Worm (Caenorhabditis elegans): ENCODE results near the gene gld-3.

gld-3 gene

DNA sequence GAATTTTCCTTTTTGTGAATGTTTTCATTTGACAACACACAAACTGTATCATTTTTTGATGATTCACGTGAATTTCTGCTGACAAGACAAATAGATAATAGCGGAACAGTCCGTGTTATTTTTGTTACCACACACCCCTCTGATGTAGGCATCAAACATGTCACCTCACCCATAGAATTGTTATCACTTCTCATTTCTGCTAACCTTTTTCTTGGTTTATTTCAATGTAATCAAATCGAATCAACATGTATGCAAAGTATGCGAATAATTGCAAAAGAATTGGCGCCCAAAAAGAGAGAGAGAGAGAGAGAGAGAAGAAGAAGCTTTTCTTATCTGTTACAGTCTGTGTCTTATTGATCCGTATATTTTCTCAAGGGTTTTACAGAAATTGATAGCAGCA, 25.0 kb downstream of the gld-3 start (continued):
- TF ChIP-seq daf-12 (tag; optimal IDR thresholded peaks at IDR 0.05) (no peak), set-16 (GFP tag; IDR thresholded peaks at IDR 0.05) (no peak), ceh-32 (tag; optimal IDR thresholded peaks at IDR 0.05; ENCODE audit: poor library complexity) (no peak), R02D3.7 (tag; optimal IDR thresholded peaks at IDR 0.05) (no peak), madf-9 (GFP tag; conservative IDR thresholded peaks at IDR 0.05) (no peak), ceh-28 (tag; optimal IDR thresholded peaks at IDR 0.05) (no peak), sdz-12 (GFP tag; optimal IDR thresholded peaks at IDR 0.05) (no peak), Y75B8A.6 (GFP tag; IDR thresholded peaks at IDR 0.05) (no peak), T26A8.4 (GFP tag; IDR thresholded peaks at IDR 0.05) (no peak), gei-8 (GFP tag; optimal IDR thresholded peaks at IDR 0.05) (no peak), aha-1 (tag) (no peak), zip-11 (GFP tag; IDR thresholded peaks at IDR 0.05) (no peak), saeg-2 (GFP tag; IDR thresholded peaks at IDR 0.05) (no peak), php-3 (GFP tag; IDR thresholded peaks at IDR 0.05) (peak; percentile 68), ceh-20 (GFP tag; IDR thresholded peaks at IDR 0.05) (no peak), mes-2 (tag; optimal IDR thresholded peaks at IDR 0.05; ENCODE audit: poor library complexity, severe bottlenecking) (no peak), spr-3 (GFP tag; optimal IDR thresholded peaks at IDR 0.05) (no peak), ZK337.2 (GFP tag; IDR thresholded peaks at IDR 0.05) (no peak), snpc-4 (tag; optimal IDR thresholded peaks at IDR 0.05) (no peak), nhr-28 (tag; optimal IDR thresholded peaks at IDR 0.05) (peak; percentile 93), unc-39 (tag; optimal IDR thresholded peaks at IDR 0.05) (no peak), pqm-1 (tag; optimal IDR thresholded peaks at IDR 0.05) (peak; percentile 69), hlh-30 (tag; optimal IDR thresholded peaks at IDR 0.05; ENCODE audit: insufficient read depth) (peak; percentile 25), nhr-10 (tag; optimal IDR thresholded peaks at IDR 0.05) (no peak), dve-1 (tag; optimal IDR thresholded peaks at IDR 0.05; ENCODE audit: insufficient read depth) (peak; percentile 57), ZK546.5 (tag; optimal IDR thresholded peaks at IDR 0.05) (no peak), lsy-2 (tag; optimal IDR thresholded peaks at IDR 0.05) (peak in 1 of 2 experiments; percentile 36), hif-1 (tag; optimal IDR thresholded peaks at IDR 0.05) (no peak), nhr-102 (tag; optimal IDR thresholded peaks at IDR 0.05) (no peak), lin-38 (GFP tag; IDR thresholded peaks at IDR 0.05) (no peak), arid-1 (GFP tag; conservative IDR thresholded peaks at IDR 0.05) (no peak), hlh-11 (tag; optimal IDR thresholded peaks at IDR 0.05) (peak; percentile 75), skn-1 (tag; optimal IDR thresholded peaks at IDR 0.05) (no peak), vab-7 (GFP tag; IDR thresholded peaks at IDR 0.05) (no peak), pha-4 (GFP tag; IDR thresholded peaks at IDR 0.05) (no peak), pha-4 (tag; optimal IDR thresholded peaks at IDR 0.05) (peak; percentile 42), ceh-82 (tag; optimal IDR thresholded peaks at IDR 0.05) (no peak), mxl-3 (GFP tag; optimal IDR thresholded peaks at IDR 0.05) (peak; percentile 33)

DNA sequence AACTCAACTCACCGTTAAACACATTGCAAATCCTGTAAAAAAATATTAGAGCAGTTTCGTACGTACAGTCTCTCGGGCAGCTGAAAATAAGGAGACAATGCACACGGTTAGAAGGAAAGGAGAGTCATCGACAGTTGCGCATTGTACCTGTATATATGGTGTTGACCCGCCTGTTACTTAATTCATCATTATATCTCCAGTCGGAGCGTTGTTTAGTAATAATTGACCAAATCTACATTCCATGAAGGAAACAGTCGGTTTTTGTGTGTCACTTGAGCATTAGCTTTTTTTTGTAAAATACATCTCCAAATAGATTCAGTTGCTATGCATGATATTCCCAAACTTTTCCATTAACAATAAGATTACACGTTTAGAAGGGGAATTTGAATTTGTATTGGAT, 29.1 kb downstream of the gld-3 start, which contains the start of gene C27H5.12:
Gene C27H5.12, minus strand, starts transcription at position 101 of the 400 bp plus-strand sequence.
- TF ChIP-seq unc-130 (GFP tag; optimal IDR thresholded peaks at IDR 0.05), result no peak
- TF ChIP-seq unc-62 (GFP tag; optimal IDR thresholded peaks at IDR 0.05 in 1 of 2), result peak in 1 of 2 experiments; percentile 30
- TF ChIP-seq unc-62 (tag; optimal IDR thresholded peaks at IDR 0.05), result no peak

DNA sequence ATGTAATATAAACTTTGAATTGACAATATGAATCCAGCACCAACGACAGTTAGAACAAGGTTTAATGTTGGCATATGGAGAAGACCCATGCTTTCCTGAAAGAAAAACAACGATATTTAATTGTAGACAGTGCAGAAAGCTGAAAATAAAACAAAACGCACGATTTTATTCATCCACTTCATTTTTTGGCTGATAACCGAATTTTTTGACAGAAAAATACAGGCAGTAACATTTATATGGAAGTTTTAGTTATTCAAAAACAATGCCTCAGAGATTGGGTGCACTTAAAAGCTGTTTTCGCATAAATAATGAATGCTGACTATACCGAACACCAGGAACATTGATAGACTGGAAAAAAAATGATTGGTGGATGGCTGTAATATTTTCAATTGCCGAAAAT, 33.3 kb downstream of the gld-3 start, which contains the start of gene mfsd-13.2:
Gene mfsd-13.2, minus strand, starts transcription at position 101 of the 400 bp plus-strand sequence.
- TF ChIP-seq pqm-1 (tag; optimal IDR thresholded peaks at IDR 0.05) (no peak), unc-62 (GFP tag; optimal IDR thresholded peaks at IDR 0.05 in 1 of 2) (peak in 1 of 2 experiments; percentile 76), unc-62 (tag; optimal IDR thresholded peaks at IDR 0.05) (no peak)

All from whole organism, L4 larva.